Worm (Caenorhabditis elegans) whole organism, L1 larva: ENCODE measurements around the gene sek-3.

Experiments used
- aha-1 ChIP-seq: fragments of 150-350 bp; optimal IDR thresholded peaks from 2 replicates; lab custom pipeline; 2014; ENCODE audit warnings: missing biosample characterization, missing genetic modification characterization
- dsc-1 ChIP-seq: sonication (generic microtip); optimal IDR thresholded peaks from 2 replicates; lab custom pipeline; 2016; ENCODE audit warnings: mild to moderate bottlenecking, missing genetic modification characterization, missing compliant biosample characterization
- egl-27 ChIP-seq, 2 experiments: fragments of 150-350 bp in 1 of 2; sonication (generic microtip); optimal IDR thresholded peaks; 3 replicates each; lab custom pipeline; 2017 to 2018; ENCODE audit warnings: missing biosample characterization in 2 of 2, missing genetic modification characterization in 2 of 2, missing genetic modification reagents in 2 of 2
- nhr-12 ChIP-seq: sonication (generic microtip); optimal IDR thresholded peaks from 2 replicates; lab custom pipeline; 2017; ENCODE audit warnings: missing biosample characterization, missing genetic modification characterization
- nhr-237 ChIP-seq: fragments of 150-350 bp; optimal IDR thresholded peaks from 2 replicates; lab custom pipeline; 2014; ENCODE audit warnings: missing biosample characterization, missing genetic modification characterization
- nhr-28 ChIP-seq: fragments of 150-350 bp; optimal IDR thresholded peaks from 2 replicates; lab custom pipeline; 2014; ENCODE audit warnings: missing biosample characterization, missing genetic modification characterization
- nhr-77 ChIP-seq: fragments of 150-350 bp; optimal IDR thresholded peaks from 2 replicates; lab custom pipeline; 2014; ENCODE audit warnings: missing biosample characterization, missing genetic modification characterization
- nhr-84 ChIP-seq: sonication (generic microtip); optimal IDR thresholded peaks from 2 replicates; lab custom pipeline; 2017; ENCODE audit warnings: missing biosample characterization, missing genetic modification characterization
- pag-3 ChIP-seq: sonication (generic microtip); optimal IDR thresholded peaks from 2 replicates; lab custom pipeline; 2017; ENCODE audit warnings: missing genetic modification characterization, mild to moderate bottlenecking, missing compliant biosample characterization, antibody characterized with exemption, borderline replicate concordance; ENCODE audit not compliant: insufficient read depth
- zag-1 ChIP-seq: fragments of 150-350 bp; optimal IDR thresholded peaks from 2 replicates; lab custom pipeline; 2014; ENCODE audit warnings: missing biosample characterization, missing genetic modification characterization
- ztf-11 ChIP-seq, 2 experiments: sonication (generic microtip); optimal IDR thresholded peaks; 2 replicates each; lab custom pipeline; 2016 to 2017; ENCODE audit warnings: missing genetic modification characterization in 2 of 2, missing biosample characterization in 1 of 2, missing compliant biosample characterization in 1 of 2

- no peak for TF ChIP-seq nhr-28 (tag; lab: Kevin White, UChicago)
- TF ChIP-seq nhr-237 (tag; lab: Kevin White, UChicago), result no peak
- no peak for TF ChIP-seq nhr-84 (tag; lab: Kevin White, UChicago)
- TF ChIP-seq egl-27 (tag; optimal IDR thresholded peaks at IDR 0.05; lab: Kevin White, UChicago), result no peak
- TF ChIP-seq pag-3, result no peak
- TF ChIP-seq aha-1 (tag; lab: Kevin White, UChicago), result no peak
- TF ChIP-seq dsc-1, result no peak
- TF ChIP-seq zag-1 (tag; lab: Kevin White, UChicago), result no peak
- TF ChIP-seq ztf-11 (tag; optimal IDR thresholded peaks at IDR 0.05; lab: Kevin White, UChicago), result no peak
- TF ChIP-seq nhr-12 (tag; lab: Kevin White, UChicago), result no peak
- no peak for TF ChIP-seq nhr-77 (tag; lab: Kevin White, UChicago)
These were observed 25.2 kb upstream of the sek-3 start for ce11 chrX:4992523-4992922.
